Worm (Caenorhabditis elegans) whole organism, mixed stage, embryonic: Measurements from ENCODE around the gene Y82E9BL.3.

Experiments
- blmp-1 ChIP-seq: fragments of 150-350 bp; optimal IDR thresholded peaks from 2 replicates; lab custom pipeline; 2014; ENCODE audit warnings: missing biosample characterization, missing genetic modification characterization
- elt-3 ChIP-seq: fragments of 150-350 bp; optimal IDR thresholded peaks from 2 replicates; lab custom pipeline; 2014; ENCODE audit warnings: missing biosample characterization, missing genetic modification characterization
- ham-2 ChIP-seq: fragments of 200-800 bp; sonication (Bioruptor generic); optimal IDR thresholded peaks from 2 replicates; lab custom pipeline; 2018; ENCODE audit warnings: mild to moderate bottlenecking, missing genetic modification characterization, missing compliant biosample characterization
- hlh-1 ChIP-seq: fragments of 150-350 bp; optimal IDR thresholded peaks from 2 replicates; lab custom pipeline; 2014; ENCODE audit warnings: missing biosample characterization, missing genetic modification reagents, missing genetic modification characterization
- lin-13 ChIP-seq: fragments of 150-350 bp; optimal IDR thresholded peaks from 2 replicates; lab custom pipeline; 2014; ENCODE audit warnings: missing biosample characterization, missing genetic modification characterization
- nhr-76 ChIP-seq: sonication (generic microtip); optimal IDR thresholded peaks from 2 replicates; lab custom pipeline; 2017; ENCODE audit warnings: missing biosample characterization, missing genetic modification characterization
- pha-4 ChIP-seq: fragments of 150-350 bp; optimal IDR thresholded peaks from 2 replicates; lab custom pipeline; 2018; ENCODE audit warnings: missing biosample characterization, missing genetic modification reagents, missing genetic modification characterization
- unc-39 ChIP-seq: fragments of 150-350 bp; optimal IDR thresholded peaks from 2 replicates; lab custom pipeline; 2014; ENCODE audit warnings: missing biosample characterization, missing genetic modification characterization

DNA sequence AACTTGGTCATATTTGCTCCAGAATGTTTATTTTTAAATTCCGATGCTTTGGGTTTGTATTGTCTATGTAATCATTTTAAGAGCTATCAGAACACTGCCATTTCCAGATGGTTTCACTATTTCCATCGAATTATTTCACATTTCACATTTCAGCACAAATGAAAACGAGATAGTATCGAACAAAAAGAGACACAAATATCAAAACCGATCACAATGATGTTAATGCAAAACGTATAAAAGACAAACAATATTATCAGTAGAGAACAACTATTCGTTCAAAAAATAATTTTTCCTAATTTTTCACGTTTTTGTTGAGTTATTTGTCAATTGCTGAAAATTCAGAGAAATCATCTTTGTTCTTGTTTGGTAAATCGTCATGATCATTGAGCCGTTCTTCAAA, 44.7 kb upstream of the Y82E9BL.3 start:
- TF ChIP-seq blmp-1 (tag; lab: Kevin White, UChicago) (no peak), elt-3 (no peak), lin-13 (tag; lab: Kevin White, UChicago) (no peak), ham-2 (GFP tag; lab: Kevin White, UChicago) (no peak), hlh-1 (no peak), pha-4 (tag; lab: Kevin White, UChicago) (no peak), nhr-76 (tag; lab: Kevin White, UChicago) (no peak), unc-39 (no peak)
